Fruit fly (Drosophila melanogaster) whole organism, embryonic: ENCODE data around the gene CG14195.
A peak's percentile ranks its signal among the peaks of the same experiment; 100 is the strongest.

Experiments
- B-H1 ChIP-seq: fragments of 200-800 bp; sonication (Bioruptor generic); IDR thresholded peaks from 3 replicates; pipeline ENCODE4 v1.3.6; 2022; ENCODE audit warnings: missing biosample characterization, missing genetic modification characterization
- CG10565 ChIP-seq: fragments of 200-800 bp; sonication (Bioruptor generic); optimal IDR thresholded peaks from 3 replicates; lab custom pipeline; 2016; ENCODE audit warnings: missing biosample characterization, mild to moderate bottlenecking, missing genetic modification characterization
- CG10654 ChIP-seq: fragments of 200-800 bp; sonication (Bioruptor generic); optimal IDR thresholded peaks from 2 replicates; lab custom pipeline; 2016; ENCODE audit warnings: missing biosample characterization, missing genetic modification characterization
- CG10979 ChIP-seq: fragments of 200-800 bp; sonication (Bioruptor generic); optimal IDR thresholded peaks from 2 replicates; lab custom pipeline; 2018; ENCODE audit warnings: missing biosample characterization, mild to moderate bottlenecking, missing genetic modification characterization, moderate library complexity
- CG11398 ChIP-seq: fragments of 200-800 bp; sonication (Bioruptor generic); optimal IDR thresholded peaks from 2 replicates; lab custom pipeline; 2016; ENCODE audit warnings: missing biosample characterization, missing genetic modification characterization
- CG12659 ChIP-seq: fragments of 200-800 bp; sonication (Bioruptor generic); optimal IDR thresholded peaks from 3 replicates; lab custom pipeline; 2017; ENCODE audit warnings: mild to moderate bottlenecking, missing biosample characterization, missing genetic modification reagents, missing genetic modification characterization
- CG13424 ChIP-seq: fragments of 200-800 bp; sonication (Bioruptor generic); optimal IDR thresholded peaks from 2 replicates; lab custom pipeline; 2019; ENCODE audit warnings: missing biosample characterization, mild to moderate bottlenecking, missing genetic modification characterization, moderate library complexity
- CG17186 ChIP-seq: fragments of 200-800 bp; sonication (Bioruptor generic); optimal IDR thresholded peaks from 3 replicates; lab custom pipeline; 2017; ENCODE audit warnings: missing biosample characterization, missing genetic modification reagents, missing genetic modification characterization
- CG17359 ChIP-seq: fragments of 200-800 bp; sonication (Bioruptor generic); optimal IDR thresholded peaks from 3 replicates; lab custom pipeline; 2018; ENCODE audit warnings: missing biosample characterization, mild to moderate bottlenecking, missing genetic modification characterization, moderate library complexity
- CG17361 ChIP-seq: fragments of 200-800 bp; sonication (Bioruptor generic); IDR thresholded peaks from 3 replicates; pipeline ENCODE4 v1.3.6; 2022; ENCODE audit warnings: missing biosample characterization, missing genetic modification characterization
- CG2116 ChIP-seq: fragments of 200-800 bp; sonication (Bioruptor generic); optimal IDR thresholded peaks from 3 replicates; lab custom pipeline; 2018; ENCODE audit warnings: missing biosample characterization, mild to moderate bottlenecking, missing genetic modification characterization
- CG30403 ChIP-seq: fragments of 200-800 bp; sonication (Bioruptor generic); optimal IDR thresholded peaks from 3 replicates; lab custom pipeline; 2016; ENCODE audit warnings: missing biosample characterization, missing genetic modification characterization
- CG3163 ChIP-seq: fragments of 200-800 bp; sonication (Bioruptor generic); optimal IDR thresholded peaks from 3 replicates; lab custom pipeline; 2016; ENCODE audit warnings: missing biosample characterization, missing genetic modification characterization
- CG3281 ChIP-seq: fragments of 200-800 bp; sonication (Bioruptor generic); optimal IDR thresholded peaks from 3 replicates; lab custom pipeline; 2017; ENCODE audit warnings: missing biosample characterization, mild to moderate bottlenecking, missing genetic modification characterization
- CG34376 ChIP-seq: fragments of 200-800 bp; sonication (Bioruptor generic); optimal IDR thresholded peaks from 2 replicates; lab custom pipeline; 2018; ENCODE audit warnings: missing biosample characterization, mild to moderate bottlenecking, missing genetic modification characterization
- CG4360 ChIP-seq: fragments of 200-800 bp; sonication (Bioruptor generic); IDR thresholded peaks from 2 replicates; pipeline ENCODE4 v1.3.6; 2022; ENCODE audit warnings: missing biosample characterization, missing genetic modification characterization
- CG5245 ChIP-seq: fragments of 200-800 bp; sonication (Bioruptor generic); optimal IDR thresholded peaks from 3 replicates; lab custom pipeline; 2016; ENCODE audit warnings: missing biosample characterization, missing genetic modification characterization
- CG6254 ChIP-seq: fragments of 200-800 bp; sonication (Bioruptor generic); optimal IDR thresholded peaks from 3 replicates; lab custom pipeline; 2017; ENCODE audit warnings: mild to moderate bottlenecking, missing biosample characterization, missing genetic modification reagents, missing genetic modification characterization
- CG6765 ChIP-seq: fragments of 200-800 bp; sonication (Bioruptor generic); optimal IDR thresholded peaks from 3 replicates; lab custom pipeline; 2017; ENCODE audit warnings: missing biosample characterization, mild to moderate bottlenecking, missing genetic modification characterization
- CG6813 ChIP-seq: fragments of 200-800 bp; sonication (Bioruptor generic); optimal IDR thresholded peaks from 2 replicates; lab custom pipeline; 2017; ENCODE audit warnings: missing biosample characterization, missing genetic modification characterization, mild to moderate bottlenecking, moderate library complexity, missing genetic modification reagents
- CG6854 ChIP-seq: fragments of 200-800 bp; sonication (Bioruptor generic); optimal IDR thresholded peaks from 3 replicates; lab custom pipeline; 2017; ENCODE audit warnings: missing biosample characterization, mild to moderate bottlenecking, missing genetic modification characterization
- CG7357 ChIP-seq: fragments of 200-800 bp; sonication (Bioruptor generic); IDR thresholded peaks from 3 replicates; pipeline ENCODE4 v1.3.6; 2022; ENCODE audit warnings: missing biosample characterization, missing genetic modification characterization
- CG8281 ChIP-seq: fragments of 200-800 bp; sonication (Bioruptor generic); optimal IDR thresholded peaks from 2 replicates; lab custom pipeline; 2018; ENCODE audit warnings: missing biosample characterization, mild to moderate bottlenecking, missing genetic modification characterization, moderate library complexity
- CG9609 ChIP-seq: fragments of 200-800 bp; sonication (Bioruptor generic); optimal IDR thresholded peaks from 3 replicates; lab custom pipeline; 2016; ENCODE audit warnings: missing biosample characterization, missing genetic modification characterization
- CG9727 ChIP-seq: fragments of 200-800 bp; sonication (Bioruptor generic); optimal IDR thresholded peaks from 3 replicates; lab custom pipeline; 2017; ENCODE audit warnings: missing biosample characterization, mild to moderate bottlenecking, missing genetic modification characterization
- Dbx ChIP-seq: fragments of 200-800 bp; sonication (Bioruptor generic); IDR thresholded peaks from 3 replicates; pipeline ENCODE4 v1.3.6; 2022; ENCODE audit warnings: missing biosample characterization, missing genetic modification characterization
- Dip2 ChIP-seq: fragments of 200-800 bp; sonication (Bioruptor generic); IDR thresholded peaks from 2 replicates; pipeline ENCODE4 v1.3.6; 2022; ENCODE audit warnings: missing biosample characterization, missing genetic modification characterization
- Doc2 ChIP-seq: fragments of 200-800 bp; sonication (Bioruptor generic); IDR thresholded peaks from 2 replicates; pipeline ENCODE4 v1.3.6; 2022; ENCODE audit warnings: missing biosample characterization, missing genetic modification characterization
- Dref ChIP-seq: fragments of 200-800 bp; sonication (Bioruptor generic); IDR thresholded peaks from 2 replicates; pipeline ENCODE4 v1.3.6; 2022; ENCODE audit warnings: missing biosample characterization, missing genetic modification characterization
- Drgx ChIP-seq: fragments of 200-800 bp; sonication (Bioruptor generic); IDR thresholded peaks from 2 replicates; pipeline ENCODE4 v1.3.6; 2022; ENCODE audit warnings: missing biosample characterization, missing genetic modification characterization
- Elba2 ChIP-seq: fragments of 200-800 bp; sonication (Bioruptor generic); optimal IDR thresholded peaks from 3 replicates; lab custom pipeline; 2016; ENCODE audit warnings: missing biosample characterization, missing genetic modification characterization
- H2.0 ChIP-seq: fragments of 200-800 bp; sonication (Bioruptor generic); IDR thresholded peaks from 2 replicates; pipeline ENCODE4 v1.3.6; 2022; ENCODE audit warnings: missing biosample characterization, missing genetic modification characterization
- HLH3B ChIP-seq: fragments of 200-800 bp; sonication (Bioruptor generic); IDR thresholded peaks from 2 replicates; pipeline ENCODE4 v1.3.6; 2022; ENCODE audit warnings: missing biosample characterization, missing genetic modification characterization
- Lim3 ChIP-seq: fragments of 200-800 bp; sonication (Bioruptor generic); IDR thresholded peaks from 2 replicates; pipeline ENCODE4 v1.3.6; 2022; ENCODE audit warnings: missing biosample characterization, missing genetic modification characterization
- Nf-YA ChIP-seq: fragments of 200-800 bp; sonication (Bioruptor generic); IDR thresholded peaks from 2 replicates; pipeline ENCODE4 v1.3.6; 2022; ENCODE audit warnings: missing biosample characterization, missing genetic modification characterization
- Nf-YC ChIP-seq: fragments of 200-800 bp; optimal IDR thresholded peaks from 3 replicates; lab custom pipeline; 2019; ENCODE audit warnings: missing biosample characterization, mild to moderate bottlenecking, missing genetic modification characterization, moderate library complexity
- Oli ChIP-seq: fragments of 200-800 bp; sonication (Bioruptor generic); optimal IDR thresholded peaks from 2 replicates; lab custom pipeline; 2018; ENCODE audit warnings: missing biosample characterization, mild to moderate bottlenecking, missing genetic modification characterization, moderate library complexity
- Rx ChIP-seq: fragments of 200-800 bp; sonication (Bioruptor generic); IDR thresholded peaks from 2 replicates; pipeline ENCODE4 v1.3.6; 2022; ENCODE audit warnings: missing biosample characterization, missing genetic modification characterization
- Sry-β ChIP-seq: fragments of 200-800 bp; sonication (Bioruptor generic); optimal IDR thresholded peaks from 2 replicates; lab custom pipeline; 2018; ENCODE audit warnings: missing biosample characterization, mild to moderate bottlenecking, missing genetic modification characterization, moderate library complexity
- TFAM ChIP-seq: fragments of 200-800 bp; sonication (Bioruptor generic); optimal IDR thresholded peaks from 2 replicates; lab custom pipeline; 2017; ENCODE audit warnings: missing biosample characterization, missing genetic modification characterization, inconsistent platforms
- crc ChIP-seq: fragments of 200-800 bp; sonication (Bioruptor generic); optimal IDR thresholded peaks from 2 replicates; lab custom pipeline; 2016; ENCODE audit warnings: missing biosample characterization, missing genetic modification characterization
- crol ChIP-seq: fragments of 200-800 bp; sonication (Bioruptor generic); IDR thresholded peaks from 2 replicates; pipeline ENCODE4 v1.3.6; 2022; ENCODE audit warnings: missing biosample characterization, missing genetic modification characterization
- crp ChIP-seq, 2 experiments: fragments of 200-800 bp; sonication (Bioruptor generic); optimal IDR thresholded peaks; 2 replicates in 1 of 2; 3 replicates in 1 of 2; lab custom pipeline; 2017; ENCODE audit warnings: missing biosample characterization in 2 of 2, missing genetic modification characterization in 2 of 2, mild to moderate bottlenecking in 1 of 2, moderate library complexity in 1 of 2
- gt ChIP-seq: fragments of 200-800 bp; sonication (Bioruptor generic); IDR thresholded peaks from 2 replicates; pipeline ENCODE4 v1.3.6; 2022; ENCODE audit warnings: missing biosample characterization, missing genetic modification characterization
- insv ChIP-seq, 2 experiments: fragments of 200-800 bp; sonication (Bioruptor generic); optimal IDR thresholded peaks; 3 replicates each; lab custom pipeline; 2016 to 2018; ENCODE audit warnings: missing biosample characterization in 2 of 2, missing genetic modification characterization in 2 of 2
- nau ChIP-seq: fragments of 200-800 bp; sonication (Bioruptor generic); optimal IDR thresholded peaks from 3 replicates; lab custom pipeline; 2017; ENCODE audit warnings: missing biosample characterization, mild to moderate bottlenecking, missing genetic modification characterization, missing genetic modification reagents
- org-1 ChIP-seq: fragments of 200-800 bp; sonication (Bioruptor generic); optimal IDR thresholded peaks from 2 replicates; lab custom pipeline; 2017; ENCODE audit warnings: missing biosample characterization, missing genetic modification characterization
- ro ChIP-seq: fragments of 200-800 bp; sonication (Bioruptor generic); IDR thresholded peaks from 2 replicates; pipeline ENCODE4 v1.3.6; 2022; ENCODE audit warnings: missing biosample characterization, missing genetic modification characterization
- sisA ChIP-seq: fragments of 200-800 bp; sonication (Bioruptor generic); IDR thresholded peaks from 2 replicates; pipeline ENCODE4 v1.3.6; 2022; ENCODE audit warnings: missing biosample characterization, missing genetic modification characterization
- sna ChIP-seq: fragments of 200-800 bp; sonication (Bioruptor generic); IDR thresholded peaks from 2 replicates; pipeline ENCODE4 v1.3.6; 2022; ENCODE audit warnings: missing biosample characterization, missing genetic modification characterization; ENCODE audit not compliant: partially characterized antibody
- tna ChIP-seq: fragments of 200-800 bp; sonication (Bioruptor generic); IDR thresholded peaks from 2 replicates; pipeline ENCODE4 v1.3.6; 2022; ENCODE audit warnings: missing biosample characterization, missing genetic modification characterization; ENCODE audit not compliant: partially characterized antibody
- wor ChIP-seq: fragments of 200-800 bp; sonication (Bioruptor generic); IDR thresholded peaks from 2 replicates; pipeline ENCODE4 v1.3.6; 2022; ENCODE audit warnings: missing biosample characterization, missing genetic modification characterization
- zfh1 ChIP-seq: fragments of 200-800 bp; sonication (Bioruptor generic); IDR thresholded peaks from 3 replicates; pipeline ENCODE4 v1.3.6; 2022; ENCODE audit warnings: missing biosample characterization, missing genetic modification characterization

Gene CG14195

dm6 chrX:19193336-19193735 is 18.5 kb downstream of the CG14195 start, which contains the start of the genes CG7914 and CG14194 (continued):
- TF ChIP-seq CG30403 (GFP tag; lab: Kevin White, UChicago) (no peak), H2.0 (no peak), CG3281 (GFP tag; lab: Kevin White, UChicago) (no peak), HLH3B (GFP tag; lab: Robert Waterston, UW) (no peak), crol (GFP tag; lab: Robert Waterston, UW) (no peak), Lim3 (no peak), CG2116 (peak; percentile 67), Oli (no peak), CG7357 (GFP tag; lab: Robert Waterston, UW) (no peak), CG34376 (peak; percentile 2), tna (GFP tag; lab: Robert Waterston, UW) (peak; percentile 94), Dip2 (GFP tag; lab: Robert Waterston, UW) (no peak), sisA (GFP tag; lab: Robert Waterston, UW) (no peak), ro (GFP tag; lab: Robert Waterston, UW) (no peak), CG5245 (no peak), CG6854 (GFP tag; lab: Kevin White, UChicago) (no peak), zfh1 (no peak), CG4360 (no peak), org-1 (GFP tag; lab: Kevin White, UChicago) (no peak), Dref (peak; percentile 96), crp (GFP tag; optimal IDR thresholded peaks at IDR 0.05; lab: Kevin White, UChicago) (peak in 1 of 2 experiments; percentile 51), CG10979 (no peak), Doc2 (GFP tag; lab: Robert Waterston, UW) (no peak), CG6254 (GFP tag; lab: Kevin White, UChicago) (no peak), TFAM (GFP tag; lab: Kevin White, UChicago) (no peak), B-H1 (GFP tag; lab: Robert Waterston, UW) (no peak), Nf-YC (no peak), CG6765 (GFP tag; lab: Kevin White, UChicago) (no peak), CG17186 (GFP tag; lab: Kevin White, UChicago) (peak; percentile 47), crc (GFP tag; lab: Kevin White, UChicago) (no peak), Dbx (GFP tag; lab: Robert Waterston, UW) (no peak), Rx (no peak), gt (GFP tag; lab: Robert Waterston, UW) (no peak), wor (no peak), Drgx (GFP tag; lab: Robert Waterston, UW) (no peak), insv (GFP tag; optimal IDR thresholded peaks at IDR 0.05; lab: Kevin White, UChicago) (no peak), sna (GFP tag; lab: Robert Waterston, UW) (peak; percentile 74), CG6813 (GFP tag; lab: Kevin White, UChicago) (no peak), CG11398 (no peak), CG13424 (no peak), nau (GFP tag; lab: Kevin White, UChicago) (no peak), CG10654 (GFP tag; lab: Kevin White, UChicago) (no peak), Elba2 (GFP tag; lab: Kevin White, UChicago) (no peak), CG9609 (no peak), CG17361 (GFP tag; lab: Robert Waterston, UW) (no peak), Sry-β (GFP tag; lab: Kevin White, UChicago) (peak; percentile 92), CG3163 (GFP tag; lab: Kevin White, UChicago) (no peak), CG12659 (GFP tag; lab: Kevin White, UChicago) (peak; percentile 4), CG17359 (tag; lab: Kevin White, UChicago) (no peak), Nf-YA (GFP tag; lab: Robert Waterston, UW) (no peak), CG9727 (no peak), CG8281 (tag; lab: Kevin White, UChicago) (no peak), CG10565 (no peak)
